Worm (Caenorhabditis elegans) whole organism, young adult: ENCODE results near the gene C49C8.1.
A peak's percentile ranks its signal among the peaks of the same experiment; 100 is the strongest.

Source experiments
- D2030.7 ChIP-seq: fragments of 200-800 bp; sonication (Bioruptor generic); IDR thresholded peaks from 2 replicates; pipeline ENCODE4 v1.3.6; 2022; ENCODE audit warnings: missing genetic modification reagents, missing genetic modification characterization, missing compliant biosample characterization
- F39B2.1 ChIP-seq: fragments of 200-800 bp; sonication (Bioruptor generic); IDR thresholded peaks from 2 replicates; pipeline ENCODE4 v1.3.6; 2022; ENCODE audit warnings: missing genetic modification reagents, missing genetic modification characterization, missing compliant biosample characterization
- F57C9.4 ChIP-seq: sonication (generic microtip); optimal IDR thresholded peaks from 2 replicates; lab custom pipeline; 2017; ENCODE audit warnings: mild to moderate bottlenecking, missing genetic modification characterization, missing compliant biosample characterization
- K12H6.12 ChIP-seq: fragments of 200-800 bp; sonication (Bioruptor generic); optimal IDR thresholded peaks from 2 replicates; lab custom pipeline; 2018; ENCODE audit warnings: mild to moderate bottlenecking, missing genetic modification characterization, missing compliant biosample characterization
- Y53G8AR.9 ChIP-seq: fragments of 200-800 bp; sonication (Bioruptor generic); conservative IDR thresholded peaks from 2 replicates; pipeline ENCODE4 v1.3.6; 2022; ENCODE audit warnings: missing genetic modification reagents, missing genetic modification characterization, missing compliant biosample characterization
- cebp-1 ChIP-seq, 2 experiments: fragments of 200-800 bp in 1 of 2; sonication (Bioruptor generic) in 1 of 2; sonication (generic microtip) in 1 of 2; IDR thresholded peaks in 1 of 2; optimal IDR thresholded peaks in 1 of 2; 2 replicates each; pipeline versions ENCODE4 v1.3.6 to Lab custom; 2017 to 2022; ENCODE audit warnings: missing compliant biosample characterization in 2 of 2, missing genetic modification characterization in 2 of 2, mild to moderate bottlenecking in 1 of 2, missing genetic modification reagents in 1 of 2, moderate library complexity in 1 of 2
- ceh-79 ChIP-seq: sonication (generic microtip); optimal IDR thresholded peaks from 2 replicates; lab custom pipeline; 2017; ENCODE audit warnings: mild to moderate bottlenecking, missing genetic modification characterization, missing compliant biosample characterization
- egl-44 ChIP-seq: fragments of 200-800 bp; sonication (Bioruptor generic); IDR thresholded peaks from 2 replicates; pipeline ENCODE4 v1.3.6; 2022; ENCODE audit warnings: missing genetic modification reagents, missing genetic modification characterization, missing compliant biosample characterization
- hmg-20 ChIP-seq: fragments of 200-800 bp; sonication (Bioruptor generic); IDR thresholded peaks from 2 replicates; pipeline ENCODE4 v1.3.6; 2022; ENCODE audit warnings: missing genetic modification reagents, missing genetic modification characterization, missing compliant biosample characterization
- lin-40 ChIP-seq: sonication (generic microtip); optimal IDR thresholded peaks from 2 replicates; lab custom pipeline; 2016; ENCODE audit warnings: missing genetic modification characterization, mild to moderate bottlenecking, missing compliant biosample characterization, missing genotype, missing genetic modification reagents
- madf-6 ChIP-seq: fragments of 200-800 bp; sonication (Bioruptor generic); IDR thresholded peaks from 2 replicates; pipeline ENCODE4 v1.3.6; 2022; ENCODE audit warnings: missing genetic modification reagents, missing genetic modification characterization, missing compliant biosample characterization
- nhr-120 ChIP-seq: fragments of 200-800 bp; sonication (Bioruptor generic); IDR thresholded peaks from 2 replicates; pipeline ENCODE4 v1.3.6; 2022; ENCODE audit warnings: missing genetic modification characterization, missing compliant biosample characterization
- rpc-1 ChIP-seq, 2 experiments: fragments of 150-350 bp in 1 of 2; sonication (generic microtip) in 1 of 2; optimal IDR thresholded peaks; 2 replicates each; lab custom pipeline; 2014 to 2018; ENCODE audit warnings: missing biosample characterization in 1 of 2, missing genetic modification characterization in 1 of 2, missing genetic modification reagents in 1 of 2, missing genotype in 1 of 2
- snpc-4 ChIP-seq, 5 experiments: fragments of 150-350 bp in 1 of 5; sonication (generic microtip) in 4 of 5; optimal IDR thresholded peaks; 2 replicates each; lab custom pipeline; 2014 to 2018; ENCODE audit warnings: missing genetic modification characterization in 5 of 5, missing biosample characterization in 3 of 5, antibody characterized with exemption in 2 of 5, mild to moderate bottlenecking in 2 of 5, missing compliant biosample characterization in 2 of 5, missing genotype in 2 of 5, moderate library complexity in 2 of 5, missing genetic modification reagents in 1 of 5
- tbx-9 ChIP-seq: sonication (generic microtip); optimal IDR thresholded peaks from 2 replicates; lab custom pipeline; 2016; ENCODE audit warnings: borderline replicate concordance, missing genetic modification characterization, inconsistent platforms, missing compliant biosample characterization
- ztf-18 ChIP-seq: sonication (generic microtip); optimal IDR thresholded peaks from 2 replicates; lab custom pipeline; 2016; ENCODE audit warnings: missing genotype, mild to moderate bottlenecking, missing genetic modification characterization, missing compliant biosample characterization

C49C8.1 gene

ce11 chrIV:8687605-8688191, 33.3 kb downstream of the C49C8.1 start, which contains the start of gene snrp-3 (continued):
- TF ChIP-seq D2030.7 (GFP tag; lab: Robert Waterston, UW) = peak; percentile 71

- peak; percentile 5 for TF ChIP-seq ztf-18 (tag; lab: Kevin White, UChicago)
- TF ChIP-seq nhr-120 (GFP tag; lab: Robert Waterston, UW) = no peak
These were observed 37.1 kb downstream of the C49C8.1 start, which contains the start of the genes hst-1 and ints-6 for ce11 chrIV:8691486-8691885. Gene hst-1 (minus strand): TSS chrIV:8691513. Gene ints-6 (plus strand): TSS chrIV:8691745.

- TF ChIP-seq F57C9.4 (tag; lab: Kevin White, UChicago) = no peak
- TF ChIP-seq F39B2.1 (GFP tag; lab: Robert Waterston, UW) = no peak
- TF ChIP-seq Y53G8AR.9 = no peak
- no peak for TF ChIP-seq hmg-20 (GFP tag; lab: Robert Waterston, UW)
- TF ChIP-seq ceh-79 = no peak
- no peak for TF ChIP-seq tbx-9
- TF ChIP-seq rpc-1 (optimal IDR thresholded peaks at IDR 0.05; lab: Kevin White, UChicago) = no peak
- TF ChIP-seq rpc-1 (tag; optimal IDR thresholded peaks at IDR 0.05; lab: Kevin White, UChicago) = no peak
- no peak for TF ChIP-seq snpc-4 (GFP tag; optimal IDR thresholded peaks at IDR 0.05; lab: Kevin White, UChicago)
- no peak for TF ChIP-seq snpc-4 (tag; optimal IDR thresholded peaks at IDR 0.05; lab: Kevin White, UChicago)
- TF ChIP-seq ztf-18 (tag; lab: Kevin White, UChicago) = no peak
- TF ChIP-seq madf-6 (GFP tag; lab: Robert Waterston, UW) = no peak
- TF ChIP-seq egl-44 (GFP tag; lab: Robert Waterston, UW) = no peak
- no peak for TF ChIP-seq lin-40 (tag; lab: Kevin White, UChicago)
These were observed 43.1 kb downstream of the C49C8.1 start, which contains the start of gene ttll-11 for ce11 chrIV:8697436-8697835. Gene ttll-11 (plus strand): TSS chrIV:8697736.

ce11 chrIV:8705504-8705903, 51.1 kb downstream of the C49C8.1 start, which contains the start of gene H23L24.4:
Gene H23L24.4 (minus strand): TSS chrIV:8705604.
- TF ChIP-seq egl-44 (GFP tag; lab: Robert Waterston, UW) = no peak
- no peak for TF ChIP-seq cebp-1 (GFP tag; IDR thresholded peaks at IDR 0.05; lab: Robert Waterston, UW)
- no peak for TF ChIP-seq cebp-1 (tag; optimal IDR thresholded peaks at IDR 0.05; lab: Kevin White, UChicago)
- no peak for TF ChIP-seq K12H6.12
